Worm (Caenorhabditis elegans): ENCODE data around the gene C05C10.5.

ce11 chrII:9921622-9922269 lies 17.1 kb upstream of the C05C10.5 start, which contains the start of gene C05C10.2:
- TF ChIP-seq ceh-34 (tag; optimal IDR thresholded peaks at IDR 0.05) (no peak), sox-2 (GFP tag; IDR thresholded peaks at IDR 0.05) (no peak), pat-9 (tag; optimal IDR thresholded peaks at IDR 0.05) (no peak), lin-11 (tag; optimal IDR thresholded peaks at IDR 0.05) (no peak), nhr-11 (tag; optimal IDR thresholded peaks at IDR 0.05) (no peak), fkh-10 (GFP tag; optimal IDR thresholded peaks at IDR 0.05) (no peak), zip-5 (tag; optimal IDR thresholded peaks at IDR 0.05) (no peak), F13H6.1 (tag; optimal IDR thresholded peaks at IDR 0.05) (no peak), nfya-1 (tag; optimal IDR thresholded peaks at IDR 0.05) (peak; percentile 7), K02D7.2 (tag; optimal IDR thresholded peaks at IDR 0.05) (no peak), che-1 (tag; optimal IDR thresholded peaks at IDR 0.05) (no peak), ceh-45 (GFP tag; IDR thresholded peaks at IDR 0.05) (no peak), fkh-6 (tag; optimal IDR thresholded peaks at IDR 0.05) (no peak)
